Worm (Caenorhabditis elegans): Measurements from ENCODE around the gene nhr-161.

nhr-161 gene

ce11 chrV:6971567-6971966 lies 11.1 kb downstream of the nhr-161 start, which contains the start of gene srx-59:
Gene srx-59 (plus strand): TSS chrV:6971867.
- no peak for TF ChIP-seq hlh-8 (tag; optimal IDR thresholded peaks at IDR 0.05)
- no peak for TF ChIP-seq madf-2 (tag; optimal IDR thresholded peaks at IDR 0.05)
- no peak for TF ChIP-seq K02D7.2 (tag; optimal IDR thresholded peaks at IDR 0.05)
- TF ChIP-seq pag-3 (tag; optimal IDR thresholded peaks at IDR 0.05; ENCODE audit: borderline replicate concordance): no peak
- no peak for TF ChIP-seq elt-4 (tag; optimal IDR thresholded peaks at IDR 0.05)
- no peak for TF ChIP-seq npax-4 (tag; optimal IDR thresholded peaks at IDR 0.05)
- no peak for TF ChIP-seq eyg-1 (tag; optimal IDR thresholded peaks at IDR 0.05)
- no peak for TF ChIP-seq hlh-15 (tag; optimal IDR thresholded peaks at IDR 0.05)
- no peak for TF ChIP-seq sdc-2 (tag; optimal IDR thresholded peaks at IDR 0.05)

DNA sequence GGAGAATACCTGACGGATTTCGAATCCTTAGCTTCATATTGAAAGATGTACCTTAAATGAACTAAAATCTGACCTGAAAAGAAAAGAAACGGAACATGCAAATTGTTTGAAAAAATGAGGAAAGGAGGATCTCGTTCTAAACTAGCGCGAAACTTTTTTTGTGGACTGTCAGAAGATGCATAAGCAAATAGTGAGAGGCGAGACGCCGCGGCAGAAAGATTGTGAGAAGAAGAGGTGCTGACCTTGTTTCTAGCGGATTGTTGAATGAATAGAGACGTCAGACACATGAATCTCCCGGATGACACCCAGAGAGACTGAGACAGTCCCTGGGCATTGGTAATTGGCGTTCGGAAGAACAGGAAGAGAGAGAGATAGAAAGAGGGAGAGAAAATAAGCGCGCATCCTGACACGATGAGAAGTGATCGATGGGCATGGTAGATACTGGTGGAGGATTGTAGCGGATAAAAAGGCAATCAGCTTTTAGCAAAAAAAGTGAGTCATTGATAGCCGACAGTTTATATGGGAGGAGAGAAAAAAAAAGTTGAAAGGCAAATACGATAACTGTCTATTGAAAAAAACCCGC lies 12.7 kb downstream of the nhr-161 start, which contains the start of gene ptr-15:
Gene ptr-15 (minus strand): TSS at position 51 of the 583 bp plus-strand sequence.
- TF ChIP-seq hlh-8 (tag; optimal IDR thresholded peaks at IDR 0.05) (no peak), unc-55 (GFP tag; optimal IDR thresholded peaks at IDR 0.05) (peak; percentile 30), nfya-1 (tag; optimal IDR thresholded peaks at IDR 0.05) (peak; percentile 11), pros-1 (tag; optimal IDR thresholded peaks at IDR 0.05) (peak; percentile 57), ref-2 (tag; optimal IDR thresholded peaks at IDR 0.05) (no peak)

DNA sequence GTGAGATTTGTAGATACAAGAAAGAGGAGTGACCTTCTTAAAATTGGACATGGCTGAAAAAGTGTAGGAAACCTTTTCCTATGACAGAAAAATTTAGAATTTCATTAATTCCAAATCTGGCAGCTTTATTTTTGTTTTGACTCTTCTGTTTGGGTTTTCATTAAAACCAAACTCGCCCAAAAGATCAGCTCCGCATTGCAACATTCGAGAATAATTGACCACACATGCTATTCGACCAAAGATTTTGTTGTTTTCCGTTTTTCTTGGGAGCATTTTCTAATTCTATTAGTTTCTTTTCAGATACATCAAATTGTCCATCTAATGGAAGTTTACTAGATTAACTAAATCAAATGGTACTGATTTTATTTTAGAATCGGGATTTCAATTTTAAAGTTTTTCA lies 26.5 kb downstream of the nhr-161 start, which contains the start of gene mec-1:
Gene mec-1 (plus strand): TSS at position 301 of the 400 bp plus-strand sequence.
- TF ChIP-seq zip-5 (tag; optimal IDR thresholded peaks at IDR 0.05): no peak
- TF ChIP-seq ztf-16 (tag; optimal IDR thresholded peaks at IDR 0.05): no peak
- no peak for TF ChIP-seq pqm-1 (tag; optimal IDR thresholded peaks at IDR 0.05)
- no peak for TF ChIP-seq ceh-45 (GFP tag; IDR thresholded peaks at IDR 0.05)
- no peak for TF ChIP-seq T23F11.4 (GFP tag; optimal IDR thresholded peaks at IDR 0.05)
- no peak for TF ChIP-seq pag-3 (tag; optimal IDR thresholded peaks at IDR 0.05; ENCODE audit: borderline replicate concordance)
- TF ChIP-seq mec-3 (tag; optimal IDR thresholded peaks at IDR 0.05; ENCODE audit: borderline replicate concordance): no peak
- no peak for TF ChIP-seq ceh-18 (tag; optimal IDR thresholded peaks at IDR 0.05)
- TF ChIP-seq fkh-6 (tag; optimal IDR thresholded peaks at IDR 0.05): no peak
- no peak for TF ChIP-seq unc-3 (GFP tag; conservative IDR thresholded peaks at IDR 0.05)
- TF ChIP-seq unc-3 (tag; optimal IDR thresholded peaks at IDR 0.05): no peak
- TF ChIP-seq eyg-1 (tag; optimal IDR thresholded peaks at IDR 0.05): no peak
- TF ChIP-seq unc-55 (GFP tag; optimal IDR thresholded peaks at IDR 0.05): no peak
- TF ChIP-seq ceh-34 (tag; optimal IDR thresholded peaks at IDR 0.05): no peak
- no peak for TF ChIP-seq fkh-10 (GFP tag; optimal IDR thresholded peaks at IDR 0.05)
- no peak for TF ChIP-seq che-1 (tag; optimal IDR thresholded peaks at IDR 0.05)
- TF ChIP-seq C38D4.7 (GFP tag; optimal IDR thresholded peaks at IDR 0.05): no peak
- no peak for TF ChIP-seq ceh-19 (GFP tag; optimal IDR thresholded peaks at IDR 0.05)
- no peak for TF ChIP-seq pros-1 (tag; optimal IDR thresholded peaks at IDR 0.05)
- no peak for TF ChIP-seq ceh-30 (tag; optimal IDR thresholded peaks at IDR 0.05)

DNA sequence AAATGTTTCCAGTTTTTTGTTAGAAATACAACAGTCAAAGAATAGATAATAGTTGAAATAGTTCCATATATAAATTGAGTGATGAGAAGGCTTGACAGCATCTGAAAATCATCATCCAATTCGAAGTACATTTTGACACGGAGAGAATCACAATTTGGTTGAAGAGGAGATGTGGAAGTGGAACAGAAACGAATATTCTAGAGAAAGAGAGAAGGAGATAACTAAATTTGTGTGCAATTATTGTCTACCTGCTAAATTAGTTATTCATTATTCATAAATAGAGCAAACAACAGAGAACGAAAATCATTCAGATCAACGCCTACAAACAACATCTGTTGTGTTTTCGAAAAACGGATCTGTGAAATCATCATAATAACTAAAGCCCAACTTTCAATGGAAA lies 28.9 kb downstream of the nhr-161 start, which contains the start of gene srg-31:
Gene srg-31 (minus strand): TSS at position 101 of the 400 bp plus-strand sequence.
- TF ChIP-seq pha-2 (tag; optimal IDR thresholded peaks at IDR 0.05) (no peak), dmd-4 (tag; optimal IDR thresholded peaks at IDR 0.05; ENCODE audit: borderline replicate concordance) (no peak), F13H6.1 (tag; optimal IDR thresholded peaks at IDR 0.05) (no peak), odd-2 (tag; optimal IDR thresholded peaks at IDR 0.05) (no peak), pat-9 (tag; optimal IDR thresholded peaks at IDR 0.05) (no peak), C38D4.7 (GFP tag; optimal IDR thresholded peaks at IDR 0.05) (no peak), hlh-8 (tag; optimal IDR thresholded peaks at IDR 0.05) (no peak), ceh-9 (tag; optimal IDR thresholded peaks at IDR 0.05) (no peak), syd-9 (tag; optimal IDR thresholded peaks at IDR 0.05) (no peak), sox-4 (tag; optimal IDR thresholded peaks at IDR 0.05) (no peak), unc-55 (GFP tag; optimal IDR thresholded peaks at IDR 0.05) (no peak), ref-2 (tag; optimal IDR thresholded peaks at IDR 0.05) (no peak), sox-2 (GFP tag; IDR thresholded peaks at IDR 0.05) (no peak)
